Fruit fly (Drosophila melanogaster): ENCODE results near the gene CG14879.

DNA sequence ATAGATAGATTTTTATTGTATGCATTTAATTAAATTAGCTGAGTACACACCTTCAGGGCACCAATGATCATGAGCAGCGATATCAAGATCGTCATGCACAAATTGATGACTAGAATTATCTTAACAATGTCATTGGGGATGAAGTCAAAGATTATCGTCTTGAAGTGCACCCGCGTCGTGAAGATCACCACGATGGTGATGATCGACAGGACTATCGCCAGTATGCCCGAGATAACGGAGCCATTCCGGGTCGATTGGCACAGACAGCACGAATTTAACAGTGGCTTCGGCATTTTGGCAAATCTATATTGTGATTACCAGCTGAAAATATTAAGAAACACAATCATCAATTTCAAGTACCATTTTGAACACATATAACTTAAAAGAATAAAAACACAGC is 3.0 kb upstream of the CG14879 start:
- no peak for TF ChIP-seq CG15336 (GFP tag; IDR thresholded peaks at IDR 0.05)
- TF ChIP-seq CG8632 (GFP tag; optimal IDR thresholded peaks at IDR 0.05), result no peak
- TF ChIP-seq Hr4 (GFP tag; optimal IDR thresholded peaks at IDR 0.05), result no peak
- no peak for TF ChIP-seq CG16779 (tag; optimal IDR thresholded peaks at IDR 0.05)
- TF ChIP-seq pdm3 (GFP tag; optimal IDR thresholded peaks at IDR 0.05), result no peak
- TF ChIP-seq Sox15 (GFP tag; optimal IDR thresholded peaks at IDR 0.05), result no peak
- no peak for TF ChIP-seq Sox102F (GFP tag; optimal IDR thresholded peaks at IDR 0.05)
- no peak for TF ChIP-seq Eip78C (GFP tag)
- no peak for TF ChIP-seq CG11902 (GFP tag; optimal IDR thresholded peaks at IDR 0.05)
- no peak for TF ChIP-seq CG6276 (GFP tag; optimal IDR thresholded peaks at IDR 0.05)
- TF ChIP-seq CG1621 (tag; optimal IDR thresholded peaks at IDR 0.05), result no peak
- no peak for TF ChIP-seq lz (GFP tag; optimal IDR thresholded peaks at IDR 0.05)
